Fruit fly (Drosophila melanogaster): ENCODE measurements around the gene CG34175.

CG34175 gene

DNA sequence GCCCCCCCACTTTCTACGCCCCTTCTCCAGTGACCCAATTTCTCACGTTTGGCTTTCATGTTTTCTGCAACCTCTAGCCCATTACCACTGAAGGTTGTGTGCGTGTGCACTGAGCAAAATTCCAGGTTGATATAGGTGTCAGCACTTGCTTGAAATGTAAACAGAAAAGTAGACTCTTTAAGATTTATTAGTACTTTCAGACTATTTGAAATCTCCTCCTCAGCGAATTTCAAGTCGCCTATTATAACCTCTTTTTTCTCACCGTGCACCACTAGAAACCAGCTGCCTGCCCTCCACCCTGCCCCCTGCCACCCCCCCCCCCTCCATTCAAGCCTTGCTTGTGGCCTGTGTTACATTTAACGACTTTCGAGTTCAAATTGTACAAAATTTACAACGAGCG, 37.3 kb downstream of the CG34175 start (continued):
- TF ChIP-seq CG10267 (tag; optimal IDR thresholded peaks at IDR 0.05): peak; percentile 19
- no peak for TF ChIP-seq Ravus (GFP tag; IDR thresholded peaks at IDR 0.05)
- no peak for TF ChIP-seq gfzf (GFP tag; optimal IDR thresholded peaks at IDR 0.05)
- no peak for TF ChIP-seq bigmax (GFP tag; optimal IDR thresholded peaks at IDR 0.05)
- TF ChIP-seq lov (optimal IDR thresholded peaks at IDR 0.05): no peak
- 0 out of 3 replicates have a peak, but pooled peaks have one; percentile 40 for TF ChIP-seq lov (GFP tag; IDR thresholded peaks at IDR 0.05)
- no peak for TF ChIP-seq prd (optimal IDR thresholded peaks at IDR 0.05)
- TF ChIP-seq prd (GFP tag; IDR thresholded peaks at IDR 0.05): peak; percentile 76
- no peak for TF ChIP-seq CG2129 (GFP tag; IDR thresholded peaks at IDR 0.05; ENCODE audit: partially characterized antibody)
- TF ChIP-seq CG31224 (GFP tag; IDR thresholded peaks at IDR 0.05): 0 out of 2 replicates have a peak, but pooled peaks have one; percentile 24
- TF ChIP-seq wor (GFP tag; IDR thresholded peaks at IDR 0.05): peak; percentile 45
- peak; percentile 89 for TF ChIP-seq Ets65A (GFP tag)
- TF ChIP-seq row (GFP tag; IDR thresholded peaks at IDR 0.05): peak; percentile 64
- no peak for TF ChIP-seq Fer3 (tag; optimal IDR thresholded peaks at IDR 0.05)
- no peak for TF ChIP-seq CG15011 (GFP tag; optimal IDR thresholded peaks at IDR 0.05)
- no peak for TF ChIP-seq CG31365 (tag; optimal IDR thresholded peaks at IDR 0.05)
- TF ChIP-seq CG12155 (GFP tag; optimal IDR thresholded peaks at IDR 0.05): no peak
- TF ChIP-seq slou (GFP tag; optimal IDR thresholded peaks at IDR 0.05): no peak
- TF ChIP-seq Six4 (GFP tag; optimal IDR thresholded peaks at IDR 0.05): no peak
- no peak for TF ChIP-seq pb (GFP tag; optimal IDR thresholded peaks at IDR 0.05)
- TF ChIP-seq chinmo (GFP tag; IDR thresholded peaks at IDR 0.05; ENCODE audit: partially characterized antibody): no peak
- TF ChIP-seq Poxn (GFP tag; IDR thresholded peaks at IDR 0.05): no peak
- TF ChIP-seq hb (GFP tag; IDR thresholded peaks at IDR 0.05; ENCODE audit: partially characterized antibody): no peak
- TF ChIP-seq CG30020 (tag; optimal IDR thresholded peaks at IDR 0.05): no peak
- TF ChIP-seq ewg (GFP tag; optimal IDR thresholded peaks at IDR 0.05): peak; percentile 47
- TF ChIP-seq mam (GFP tag; optimal IDR thresholded peaks at IDR 0.05): no peak
- TF ChIP-seq kah (GFP tag; optimal IDR thresholded peaks at IDR 0.05): no peak
- no peak for TF ChIP-seq CG9817 (tag; optimal IDR thresholded peaks at IDR 0.05)
- peak; percentile 8 for TF ChIP-seq Asciz (GFP tag; optimal IDR thresholded peaks at IDR 0.05)
- TF ChIP-seq CG12942 (GFP tag; optimal IDR thresholded peaks at IDR 0.05): no peak
- TF ChIP-seq CG13123 (GFP tag; optimal IDR thresholded peaks at IDR 0.05): no peak
- no peak for TF ChIP-seq scrt (GFP tag; optimal IDR thresholded peaks at IDR 0.05)
- TF ChIP-seq zfh1 (GFP tag; IDR thresholded peaks at IDR 0.05): peak; percentile 69; the same call in 2 of the 3 replicates
- peak; percentile 82 for TF ChIP-seq Med (GFP tag)
- TF ChIP-seq H2.0 (GFP tag; IDR thresholded peaks at IDR 0.05): peak; percentile 19; the same call in 1 of the 2 replicates
- peak; percentile 52; the same call in 1 of the 2 replicates for TF ChIP-seq Rfx (GFP tag; IDR thresholded peaks at IDR 0.05)
- TF ChIP-seq Deaf1 (tag; optimal IDR thresholded peaks at IDR 0.05): no peak
- no peak for TF ChIP-seq MESR4 (GFP tag; optimal IDR thresholded peaks at IDR 0.05)
- TF ChIP-seq tna (GFP tag; IDR thresholded peaks at IDR 0.05; ENCODE audit: partially characterized antibody): no peak
- TF ChIP-seq CG31388 (GFP tag; optimal IDR thresholded peaks at IDR 0.05): no peak
- TF ChIP-seq CG1529 (GFP tag; optimal IDR thresholded peaks at IDR 0.05): no peak
- TF ChIP-seq CG12744 (GFP tag; optimal IDR thresholded peaks at IDR 0.05): no peak
- no peak for TF ChIP-seq CG15696 (tag; optimal IDR thresholded peaks at IDR 0.05)
- TF ChIP-seq bowl (GFP tag; IDR thresholded peaks at IDR 0.05): no peak
- no peak for TF ChIP-seq CG18476 (GFP tag; optimal IDR thresholded peaks at IDR 0.05)
- peak; percentile 4 for TF ChIP-seq CG1233 (GFP tag; optimal IDR thresholded peaks at IDR 0.05)
- TF ChIP-seq dati (GFP tag; IDR thresholded peaks at IDR 0.05): no peak
- TF ChIP-seq stwl (tag; optimal IDR thresholded peaks at IDR 0.05): no peak
- TF ChIP-seq CG3407 (GFP tag; optimal IDR thresholded peaks at IDR 0.05): peak; percentile 22
- TF ChIP-seq gce (GFP tag; IDR thresholded peaks at IDR 0.05): peak; percentile 54; the same call in 1 of the 3 replicates
- TF ChIP-seq tgo (GFP tag; IDR thresholded peaks at IDR 0.05): peak; percentile 57
- no peak for TF ChIP-seq cato (GFP tag; optimal IDR thresholded peaks at IDR 0.05; ENCODE audit: borderline replicate concordance)
